Worm (Caenorhabditis elegans): ENCODE measurements around the gene mdt-15.
A peak's percentile ranks its signal among the peaks of the same experiment; 100 is the strongest.

mdt-15 gene

ce11 chrIII:5855637-5856179, 22.2 kb upstream of the mdt-15 start, which contains the start of the genes cct-6 and alh-9 (continued):
- TF ChIP-seq pqm-1 (tag; optimal IDR thresholded peaks at IDR 0.05) (peak; percentile 2), mdt-29 (GFP tag; IDR thresholded peaks at IDR 0.05) (no peak), lin-13 (GFP tag; optimal IDR thresholded peaks at IDR 0.05) (peak; percentile 80), F37D6.2 (tag; optimal IDR thresholded peaks at IDR 0.05) (no peak)

ce11 chrIII:5853240-5853639, 19.7 kb upstream of the mdt-15 start, which contains the start of gene ddx-23:
Gene ddx-23 (minus strand): TSS chrIII:5853269.
- 0 out of 2 replicates have a peak, but pooled peaks have one; percentile 9 for TF ChIP-seq T26A8.4 (GFP tag; IDR thresholded peaks at IDR 0.05)
- TF ChIP-seq hif-1 (tag; optimal IDR thresholded peaks at IDR 0.05) = no peak
- TF ChIP-seq dpl-1 (GFP tag; optimal IDR thresholded peaks at IDR 0.05) = peak; percentile 67
- TF ChIP-seq F44E2.7 (GFP tag; IDR thresholded peaks at IDR 0.05) = no peak
- peak in 1 of 2 experiments; percentile 26 for TF ChIP-seq daf-16 (GFP tag; optimal IDR thresholded peaks at IDR 0.05)
- peak; percentile 31 for TF ChIP-seq daf-16 (tag; optimal IDR thresholded peaks at IDR 0.05)
- TF ChIP-seq lin-13 (GFP tag; optimal IDR thresholded peaks at IDR 0.05) = peak; percentile 7
- peak; percentile 65 for TF ChIP-seq zfp-3 (GFP tag; conservative IDR thresholded peaks at IDR 0.05)
- TF ChIP-seq mep-1 (tag; optimal IDR thresholded peaks at IDR 0.05) = peak; percentile 42
- TF ChIP-seq daf-19 (GFP tag; conservative IDR thresholded peaks at IDR 0.05) = 0 out of 2 replicates have a peak, but pooled peaks have one; percentile 13
- no peak for TF ChIP-seq ztf-11 (tag; optimal IDR thresholded peaks at IDR 0.05)
- peak; percentile 53 for TF ChIP-seq F49E8.2 (tag; optimal IDR thresholded peaks at IDR 0.05; ENCODE audit: borderline replicate concordance)
- peak; percentile 75 for TF ChIP-seq lin-38 (GFP tag; IDR thresholded peaks at IDR 0.05)
- peak in 1 of 2 experiments; percentile 71 for TF ChIP-seq lsy-2 (tag; optimal IDR thresholded peaks at IDR 0.05)
- TF ChIP-seq mes-2 (tag; optimal IDR thresholded peaks at IDR 0.05; ENCODE audit: poor library complexity, severe bottlenecking) = peak; percentile 76
- peak; percentile 32 for TF ChIP-seq dve-1 (tag; optimal IDR thresholded peaks at IDR 0.05; ENCODE audit: insufficient read depth)
- peak; percentile 27; the same call in 1 of the 2 replicates for TF ChIP-seq snpc-1.2 (GFP tag; IDR thresholded peaks at IDR 0.05)
- peak; percentile 78 for TF ChIP-seq ama-1 (optimal IDR thresholded peaks at IDR 0.05)
- no peak for TF ChIP-seq nhr-41 (GFP tag; IDR thresholded peaks at IDR 0.05)
- TF ChIP-seq nhr-102 (tag; optimal IDR thresholded peaks at IDR 0.05) = peak; percentile 36
- TF ChIP-seq hlh-30 (tag; optimal IDR thresholded peaks at IDR 0.05; ENCODE audit: insufficient read depth) = peak; percentile 23
- TF ChIP-seq Y105C5A.15 (GFP tag; IDR thresholded peaks at IDR 0.05) = 0 out of 2 replicates have a peak, but pooled peaks have one; percentile 56
- no peak for TF ChIP-seq zip-2 (tag; optimal IDR thresholded peaks at IDR 0.05)
- peak; percentile 34; the same call in 1 of the 2 replicates for TF ChIP-seq pha-4 (GFP tag; IDR thresholded peaks at IDR 0.05)
- TF ChIP-seq pha-4 (tag; optimal IDR thresholded peaks at IDR 0.05) = no peak
- peak; percentile 22 for TF ChIP-seq Y5F2A.4 (GFP tag; optimal IDR thresholded peaks at IDR 0.05)
- TF ChIP-seq nhr-76 (tag; optimal IDR thresholded peaks at IDR 0.05) = no peak

DNA sequence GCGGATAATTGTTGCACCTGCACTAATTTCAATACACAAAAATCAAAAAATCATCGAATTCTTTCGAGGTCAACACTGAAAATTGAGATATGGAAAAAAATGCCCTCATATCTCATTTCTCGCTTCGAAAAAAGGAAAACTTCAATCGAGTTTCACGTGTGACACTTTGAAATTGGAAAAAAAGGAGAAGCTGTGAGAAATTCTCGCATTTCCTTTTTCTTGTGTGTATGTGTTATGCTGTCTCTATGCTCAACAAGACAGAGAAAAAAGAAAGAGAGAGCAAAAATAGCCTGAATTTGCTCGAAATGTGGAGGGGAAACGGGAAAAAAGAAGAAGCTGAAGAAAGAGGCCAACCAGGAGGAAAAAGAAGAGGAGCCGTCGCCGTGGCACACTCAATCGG, 12.9 kb upstream of the mdt-15 start:
- TF ChIP-seq mdl-1 (tag; optimal IDR thresholded peaks at IDR 0.05) (peak in 1 of 2 experiments; percentile 20), set-16 (GFP tag; IDR thresholded peaks at IDR 0.05) (peak; percentile 10; the same call in 1 of the 2 replicates), aha-1 (tag) (peak; percentile 7), lsy-2 (tag; optimal IDR thresholded peaks at IDR 0.05) (peak in 1 of 2 experiments; percentile 21), hlh-30 (tag; optimal IDR thresholded peaks at IDR 0.05; ENCODE audit: insufficient read depth) (peak; percentile 4), ZK337.2 (GFP tag; IDR thresholded peaks at IDR 0.05) (no peak), fkh-10 (GFP tag; optimal IDR thresholded peaks at IDR 0.05) (peak; percentile 63), hif-1 (tag; optimal IDR thresholded peaks at IDR 0.05) (no peak), F49E8.2 (tag; optimal IDR thresholded peaks at IDR 0.05; ENCODE audit: borderline replicate concordance) (no peak), saeg-2 (GFP tag; IDR thresholded peaks at IDR 0.05) (no peak)

Measured in whole organism, L4 larva.